Fruit fly (Drosophila melanogaster): ENCODE results near the gene CG5004.
A peak's percentile ranks its signal among the peaks of the same experiment; 100 is the strongest.

The CG5004 gene

DNA sequence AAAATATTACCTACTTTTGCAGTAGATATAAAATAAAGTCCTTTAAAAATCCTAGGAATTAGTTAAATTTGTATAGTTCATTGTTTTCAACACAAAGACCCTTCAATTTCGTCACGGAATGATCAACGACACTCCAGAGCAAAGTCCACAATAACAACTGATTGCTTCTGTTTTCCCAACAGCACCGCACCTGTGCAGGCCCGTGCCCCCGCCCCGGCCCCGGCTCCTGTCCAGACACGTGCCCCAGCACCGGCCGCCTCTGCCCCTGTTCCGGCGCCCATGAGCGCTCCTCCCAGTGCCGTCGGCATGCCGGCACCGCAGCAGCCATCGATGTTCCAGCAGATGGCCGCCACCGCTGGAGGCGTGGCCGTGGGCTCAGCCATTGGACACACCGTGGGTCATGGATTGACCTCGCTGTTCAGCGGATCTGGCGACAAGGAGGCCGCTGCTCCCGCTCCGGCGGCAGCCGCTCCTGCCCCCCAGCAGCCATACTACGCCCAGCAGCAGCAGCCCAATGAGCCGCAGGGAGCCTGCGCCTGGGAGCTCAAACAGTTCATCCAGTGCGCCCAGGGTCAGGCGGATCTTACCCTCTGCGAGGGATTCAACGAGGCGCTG is 42.4 kb downstream of the CG5004 start (continued):
- TF ChIP-seq HLH3B (GFP tag; IDR thresholded peaks at IDR 0.05) (no peak), vnd (GFP tag; IDR thresholded peaks at IDR 0.05; ENCODE audit: partially characterized antibody) (no peak), cato (GFP tag; optimal IDR thresholded peaks at IDR 0.05; ENCODE audit: borderline replicate concordance) (no peak), CG16813 (GFP tag; IDR thresholded peaks at IDR 0.05; ENCODE audit: partially characterized antibody) (peak; percentile 34; the same call in 1 of the 3 replicates), Med (GFP tag) (peak; percentile 74), Kr (GFP tag; optimal IDR thresholded peaks at IDR 0.05) (no peak), caup (GFP tag; optimal IDR thresholded peaks at IDR 0.05; ENCODE audit: severe bottlenecking) (no peak), E2f1 (GFP tag; IDR thresholded peaks at IDR 0.05) (no peak), CG10209 (GFP tag; optimal IDR thresholded peaks at IDR 0.05) (no peak), CG30020 (tag; optimal IDR thresholded peaks at IDR 0.05) (no peak), ATbp (GFP tag; optimal IDR thresholded peaks at IDR 0.05) (no peak), Aef1 (GFP tag; IDR thresholded peaks at IDR 0.05) (no peak), Dip2 (GFP tag; IDR thresholded peaks at IDR 0.05) (no peak), CG12942 (GFP tag; optimal IDR thresholded peaks at IDR 0.05) (no peak), exex (tag; optimal IDR thresholded peaks at IDR 0.05) (no peak), repo (GFP tag; optimal IDR thresholded peaks at IDR 0.05) (no peak), ftz-f1 (GFP tag; optimal IDR thresholded peaks at IDR 0.05) (no peak), CG8924 (tag; optimal IDR thresholded peaks at IDR 0.05) (no peak), sens (GFP tag) (peak; percentile 33), YL-1 (GFP tag; optimal IDR thresholded peaks at IDR 0.05) (no peak), lilli (GFP tag; optimal IDR thresholded peaks at IDR 0.05) (no peak), cwo (GFP tag; optimal IDR thresholded peaks at IDR 0.05) (peak; percentile 25), nom (GFP tag; optimal IDR thresholded peaks at IDR 0.05) (peak; percentile 93), Hr39 (optimal IDR thresholded peaks at IDR 0.05) (peak; percentile 79), MBD-R2 (GFP tag; IDR thresholded peaks at IDR 0.05) (0 out of 2 replicates have a peak, but pooled peaks have one; percentile 23)

DNA sequence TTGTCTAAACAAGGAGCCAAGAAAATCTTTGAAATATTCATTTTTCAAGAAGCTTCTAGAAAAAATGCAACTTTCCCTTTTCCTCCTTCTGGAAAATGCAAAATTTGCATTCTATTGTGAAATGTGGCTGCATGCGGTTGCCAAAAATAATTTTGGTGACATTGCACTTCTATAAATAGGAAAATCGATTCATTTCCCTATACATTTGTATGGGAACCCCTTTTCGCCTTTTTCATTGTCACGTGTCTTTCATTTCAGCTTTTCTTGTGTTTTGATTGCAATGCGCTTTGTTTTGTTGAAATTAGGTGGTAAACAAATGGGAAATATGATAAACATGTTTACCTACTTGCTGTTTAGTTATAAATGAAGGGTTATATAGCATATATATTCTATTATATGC is 43.3 kb downstream of the CG5004 start:
- no peak for TF ChIP-seq crol (GFP tag; IDR thresholded peaks at IDR 0.05)
- no peak for TF ChIP-seq CG10321 (GFP tag; IDR thresholded peaks at IDR 0.05)
- peak; percentile 48 for TF ChIP-seq sens (GFP tag)

DNA sequence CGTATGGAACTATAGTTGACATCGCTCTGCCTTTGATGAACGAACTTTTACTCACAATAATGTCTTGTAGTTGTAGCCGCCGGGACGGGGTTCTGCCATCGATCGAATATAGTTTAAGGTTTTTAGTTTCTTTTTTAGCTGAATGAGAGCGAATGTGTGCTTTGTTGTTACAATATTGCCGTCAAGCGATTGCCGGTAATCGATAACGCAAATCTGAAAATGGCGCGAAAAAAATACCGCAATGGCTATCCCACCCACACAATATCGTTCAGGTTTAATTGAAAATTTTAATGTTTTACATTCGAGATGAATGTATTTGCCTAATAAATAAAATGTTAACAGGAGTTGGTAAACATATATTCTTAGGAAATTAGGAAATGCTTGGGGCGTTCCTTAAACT is 51.7 kb downstream of the CG5004 start, which contains the start of gene xmas:
TSS of gene xmas (minus strand) at position 191 of the 400 bp plus-strand sequence.
- TF ChIP-seq CG30403 (GFP tag; optimal IDR thresholded peaks at IDR 0.05) (no peak), hbn (GFP tag; IDR thresholded peaks at IDR 0.05; ENCODE audit: partially characterized antibody) (peak; percentile 25), CG32772 (GFP tag; IDR thresholded peaks at IDR 0.05) (no peak), Ptx1 (GFP tag; IDR thresholded peaks at IDR 0.05) (no peak), MBD-R2 (GFP tag; IDR thresholded peaks at IDR 0.05) (peak; percentile 49; the same call in 1 of the 2 replicates), Doc3 (GFP tag; IDR thresholded peaks at IDR 0.05; ENCODE audit: partially characterized antibody) (0 out of 3 replicates have a peak, but pooled peaks have one; percentile 15), slbo (GFP tag; IDR thresholded peaks at IDR 0.05) (no peak), BEAF-32 (GFP tag; optimal IDR thresholded peaks at IDR 0.05) (peak; percentile 36), HmgD (GFP tag; optimal IDR thresholded peaks at IDR 0.05) (no peak), CG34376 (GFP tag; optimal IDR thresholded peaks at IDR 0.05) (no peak), nerfin-2 (GFP tag; IDR thresholded peaks at IDR 0.05; ENCODE audit: partially characterized antibody) (0 out of 2 replicates have a peak, but pooled peaks have one; percentile 15), phol (tag; optimal IDR thresholded peaks at IDR 0.05) (peak; percentile 63), tgo (GFP tag; IDR thresholded peaks at IDR 0.05) (no peak), CG13287 (GFP tag; IDR thresholded peaks at IDR 0.05; ENCODE audit: partially characterized antibody) (peak; percentile 7), MESR4 (GFP tag; optimal IDR thresholded peaks at IDR 0.05) (peak; percentile 22), pzg (GFP tag; optimal IDR thresholded peaks at IDR 0.05) (peak; percentile 27), amos (GFP tag; IDR thresholded peaks at IDR 0.05; ENCODE audit: partially characterized antibody) (peak; percentile 23; the same call in 1 of the 2 replicates), Dref (GFP tag; IDR thresholded peaks at IDR 0.05) (peak; percentile 62), bsh (GFP tag; optimal IDR thresholded peaks at IDR 0.05) (no peak), bbx (GFP tag; IDR thresholded peaks at IDR 0.05; ENCODE audit: partially characterized antibody) (peak; percentile 46; the same call in 1 of the 2 replicates), sr (GFP tag; IDR thresholded peaks at IDR 0.05) (peak; percentile 68; the same call in 2 of the 3 replicates), chn (GFP tag; optimal IDR thresholded peaks at IDR 0.05) (no peak)

Measured in whole organism, embryonic.